Worm (Caenorhabditis elegans) whole organism, L3 larva: ENCODE data around the gene F26H11.8.

Experiments
- R02D3.7 ChIP-seq: fragments of 150-350 bp; optimal IDR thresholded peaks from 2 replicates; lab custom pipeline; 2014; ENCODE audit warnings: missing biosample characterization, missing genetic modification characterization
- egl-27 ChIP-seq: sonication (generic microtip); optimal IDR thresholded peaks from 4 replicates; lab custom pipeline; 2017; ENCODE audit warnings: missing biosample characterization, missing genetic modification reagents, missing genetic modification characterization
- elt-3 ChIP-seq, 3 experiments: fragments of 150-350 bp in 1 of 3; sonication (generic microtip) in 2 of 3; optimal IDR thresholded peaks; 2 replicates in 2 of 3; 4 replicates in 1 of 3; lab custom pipeline; 2014 to 2017; ENCODE audit warnings: missing biosample characterization in 3 of 3, missing genetic modification characterization in 3 of 3
- mdl-1 ChIP-seq: fragments of 150-350 bp; optimal IDR thresholded peaks from 2 replicates; lab custom pipeline; 2014; ENCODE audit warnings: missing biosample characterization, missing genetic modification characterization
- nfya-1 ChIP-seq: sonication (generic microtip); optimal IDR thresholded peaks from 2 replicates; lab custom pipeline; 2017; ENCODE audit warnings: missing genetic modification characterization, mild to moderate bottlenecking, missing compliant biosample characterization, antibody characterized with exemption, moderate library complexity; ENCODE audit not compliant: insufficient read depth
- nhr-11 ChIP-seq: fragments of 150-350 bp; optimal IDR thresholded peaks from 2 replicates; lab custom pipeline; 2014; ENCODE audit warnings: missing biosample characterization, missing genetic modification characterization
- snpc-4 ChIP-seq: fragments of 150-350 bp; optimal IDR thresholded peaks from 2 replicates; lab custom pipeline; 2014; ENCODE audit warnings: missing biosample characterization, missing genetic modification characterization
- tbx-2 ChIP-seq: sonication (generic microtip); optimal IDR thresholded peaks from 2 replicates; lab custom pipeline; 2016; ENCODE audit warnings: mild to moderate bottlenecking, missing genetic modification characterization, missing compliant biosample characterization
- zag-1 ChIP-seq: fragments of 150-350 bp; optimal IDR thresholded peaks from 2 replicates; lab custom pipeline; 2014; ENCODE audit warnings: missing biosample characterization, missing genetic modification characterization

DNA sequence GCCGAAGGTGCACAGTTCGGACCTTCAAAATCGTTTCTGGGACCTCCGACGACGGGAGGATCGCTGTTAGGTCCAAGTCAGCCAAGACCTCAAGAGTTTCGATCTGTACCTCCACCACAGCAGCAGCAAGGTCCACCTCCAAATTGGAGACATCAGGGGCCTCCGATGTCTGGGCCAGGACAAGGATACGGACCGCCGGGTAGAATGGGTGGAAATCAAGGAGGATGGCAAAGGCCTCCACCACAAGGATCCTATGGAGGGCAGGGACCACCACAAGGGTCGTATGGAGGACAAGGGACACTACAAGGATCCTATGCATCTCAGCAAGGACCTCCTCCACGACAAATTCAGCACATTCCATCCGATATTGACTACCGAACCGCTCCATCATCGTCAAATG, 27.6 kb upstream of the F26H11.8 start:
- TF ChIP-seq tbx-2 = no peak
- no peak for TF ChIP-seq egl-27 (tag; lab: Kevin White, UChicago)
- no peak for TF ChIP-seq zag-1 (tag; lab: Kevin White, UChicago)
- TF ChIP-seq mdl-1 (tag; lab: Kevin White, UChicago) = no peak
- no peak for TF ChIP-seq R02D3.7 (tag; lab: Kevin White, UChicago)
- no peak for TF ChIP-seq nhr-11 (tag; lab: Kevin White, UChicago)
- no peak for TF ChIP-seq snpc-4
- TF ChIP-seq nfya-1 = no peak
- no peak for TF ChIP-seq elt-3 (tag; optimal IDR thresholded peaks at IDR 0.05; lab: Kevin White, UChicago)
